Worm (Caenorhabditis elegans): ENCODE measurements around the gene K10H10.12.
A peak's percentile ranks its signal among the peaks of the same experiment; 100 is the strongest.

The K10H10.12 gene

DNA sequence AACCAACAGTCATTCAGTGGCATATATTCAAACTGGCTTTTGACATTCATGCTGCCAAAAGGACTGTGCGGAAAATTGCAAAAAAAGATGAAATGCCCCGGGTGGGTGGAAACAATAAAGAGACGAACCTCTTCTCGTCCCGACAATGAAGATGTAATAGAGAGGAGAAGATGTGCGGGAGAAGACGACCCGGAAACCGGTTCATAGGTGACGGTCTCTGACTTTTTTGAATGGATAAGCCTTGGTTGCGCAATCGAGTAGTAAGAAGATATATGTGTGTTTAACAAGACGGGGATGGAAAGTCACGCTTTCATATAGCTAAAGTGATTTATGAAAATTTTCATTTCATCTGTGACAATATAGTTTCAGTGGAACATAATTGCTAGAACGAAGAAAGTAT lies 25.4 kb downstream of the K10H10.12 start:
- TF ChIP-seq elt-2 (tag; optimal IDR thresholded peaks at IDR 0.05) (no peak), blmp-1 (tag; optimal IDR thresholded peaks at IDR 0.05) (peak; percentile 84), grh-1 (GFP tag; IDR thresholded peaks at IDR 0.05) (peak; percentile 48), zag-1 (tag; optimal IDR thresholded peaks at IDR 0.05) (no peak), nhr-85 (tag) (peak; percentile 4), ama-1 (optimal IDR thresholded peaks at IDR 0.05) (no peak), elt-3 (tag; optimal IDR thresholded peaks at IDR 0.05) (peak in 1 of 6 experiments; percentile 21)

DNA sequence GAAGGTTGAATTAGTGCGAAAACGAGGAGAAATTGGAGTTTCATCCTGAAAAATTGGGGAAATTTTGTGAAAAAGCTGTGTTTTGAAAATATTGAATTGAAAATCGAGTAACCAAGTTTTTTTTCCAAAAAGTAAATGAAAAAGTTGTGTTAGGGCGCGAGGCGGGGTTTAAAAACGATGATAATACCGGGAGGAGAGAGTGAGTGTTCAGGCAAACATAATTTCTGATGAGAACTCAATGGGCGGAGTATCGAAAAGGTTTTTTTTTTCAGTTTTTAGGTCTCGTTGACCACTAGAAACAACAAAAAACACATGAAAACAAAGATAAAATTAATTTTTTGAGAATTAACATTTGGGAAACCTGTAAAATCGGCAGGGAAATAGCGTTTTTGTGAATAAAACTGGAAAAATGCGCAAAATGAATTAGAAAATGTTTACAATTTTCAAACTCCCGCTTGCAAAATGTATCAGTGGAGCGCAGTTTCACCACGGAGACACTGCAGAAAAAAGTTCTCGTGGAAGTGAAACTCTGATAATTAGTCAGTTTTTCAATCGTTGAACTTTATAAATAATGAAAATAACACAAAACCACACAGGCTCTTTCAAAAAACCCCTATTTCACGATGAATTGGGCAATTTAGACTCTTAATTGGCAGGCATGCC lies 26.4 kb downstream of the K10H10.12 start, which contains the start of gene C13B4.1:
TSS of gene C13B4.1 (minus strand) at position 51 of the 663 bp plus-strand sequence.
- TF ChIP-seq dpl-1 (GFP tag; optimal IDR thresholded peaks at IDR 0.05), result peak; percentile 45 to 76 (median 57)
- TF ChIP-seq mep-1 (tag; optimal IDR thresholded peaks at IDR 0.05), result no peak
- no peak for TF ChIP-seq ama-1 (optimal IDR thresholded peaks at IDR 0.05)
- peak; percentile 71 for TF ChIP-seq nhr-85 (tag)
- TF ChIP-seq lin-35 (GFP tag; optimal IDR thresholded peaks at IDR 0.05), result peak; percentile 31 to 85
- TF ChIP-seq hpl-2 (GFP tag; optimal IDR thresholded peaks at IDR 0.05), result peak; percentile 59
- no peak for TF ChIP-seq C04F5.9 (tag; optimal IDR thresholded peaks at IDR 0.05)
- TF ChIP-seq rnt-1 (tag; optimal IDR thresholded peaks at IDR 0.05), result no peak
- TF ChIP-seq efl-1 (optimal IDR thresholded peaks at IDR 0.05), result peak; percentile 76 to 96
- TF ChIP-seq efl-1 (GFP tag; optimal IDR thresholded peaks at IDR 0.05 in 1 of 2), result peak; percentile 75 to 96

DNA sequence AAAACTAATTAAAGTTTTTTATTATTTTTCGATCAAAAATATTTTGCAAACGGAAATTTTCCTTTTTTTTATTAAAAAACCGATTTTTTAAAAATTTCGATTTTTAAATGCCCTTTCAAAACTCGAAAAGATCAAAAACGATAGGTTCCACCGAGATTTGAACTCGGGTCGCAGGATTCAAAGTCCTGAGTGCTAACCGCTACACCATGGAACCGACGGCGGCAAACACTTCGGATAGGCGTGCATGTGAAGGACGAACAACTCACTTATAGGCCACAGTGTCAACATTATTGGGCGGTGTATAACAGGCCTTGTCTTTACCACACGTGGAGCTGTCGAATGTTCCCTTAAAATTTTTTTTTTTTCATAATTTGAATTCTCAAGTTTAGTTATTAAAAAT lies 31.4 kb downstream of the K10H10.12 start:
- no peak for TF ChIP-seq unc-130 (tag; optimal IDR thresholded peaks at IDR 0.05)
- peak; percentile 3 to 24 (median 4) for TF ChIP-seq dpl-1 (GFP tag; optimal IDR thresholded peaks at IDR 0.05)
- peak; percentile 40 for TF ChIP-seq rnt-1 (tag; optimal IDR thresholded peaks at IDR 0.05)
- no peak for TF ChIP-seq pag-3 (tag; optimal IDR thresholded peaks at IDR 0.05; ENCODE audit: borderline replicate concordance, insufficient read depth)
- TF ChIP-seq mep-1 (tag; optimal IDR thresholded peaks at IDR 0.05), result peak; percentile 30
- TF ChIP-seq swsn-7 (tag; optimal IDR thresholded peaks at IDR 0.05), result peak; percentile 13
- TF ChIP-seq efl-1 (optimal IDR thresholded peaks at IDR 0.05), result peak; percentile 31 to 45
- peak; percentile 4 to 94 for TF ChIP-seq efl-1 (GFP tag; optimal IDR thresholded peaks at IDR 0.05 in 1 of 2)
- TF ChIP-seq mdl-1 (tag; optimal IDR thresholded peaks at IDR 0.05), result peak in 1 of 2 experiments; percentile 14
- TF ChIP-seq unc-98 (GFP tag; IDR thresholded peaks at IDR 0.05), result no peak
- peak; percentile 48 for TF ChIP-seq C16A3.4 (tag; optimal IDR thresholded peaks at IDR 0.05)
- TF ChIP-seq mab-9 (GFP tag; IDR thresholded peaks at IDR 0.05), result no peak
- peak; percentile 53 for TF ChIP-seq snu-23 (GFP tag; optimal IDR thresholded peaks at IDR 0.05)
- TF ChIP-seq nhr-77 (tag; optimal IDR thresholded peaks at IDR 0.05), result peak; percentile 80
- no peak for TF ChIP-seq xbp-1 (tag; optimal IDR thresholded peaks at IDR 0.05)
- TF ChIP-seq lin-35 (GFP tag; optimal IDR thresholded peaks at IDR 0.05), result peak; percentile 23 to 64
- peak; percentile 42 for TF ChIP-seq nhr-47 (tag; optimal IDR thresholded peaks at IDR 0.05)
- TF ChIP-seq nhr-85 (tag), result peak; percentile 42
- no peak for TF ChIP-seq F16B12.6 (tag; optimal IDR thresholded peaks at IDR 0.05)
- TF ChIP-seq nhr-90 (tag; optimal IDR thresholded peaks at IDR 0.05; ENCODE audit: poor library complexity), result peak; percentile 52
- no peak for TF ChIP-seq snpc-4 (tag; optimal IDR thresholded peaks at IDR 0.05)
- peak; percentile 43 for TF ChIP-seq nhr-20 (tag; optimal IDR thresholded peaks at IDR 0.05)
- TF ChIP-seq ztf-11 (tag; optimal IDR thresholded peaks at IDR 0.05), result no peak
- TF ChIP-seq nhr-28 (tag; optimal IDR thresholded peaks at IDR 0.05), result no peak
- TF ChIP-seq irx-1 (tag; optimal IDR thresholded peaks at IDR 0.05), result no peak
- TF ChIP-seq blmp-1 (tag; optimal IDR thresholded peaks at IDR 0.05), result peak; percentile 6
- TF ChIP-seq lsy-2 (tag; optimal IDR thresholded peaks at IDR 0.05), result peak in 1 of 2 experiments; percentile 65
- peak; percentile 33; the same call in 1 of the 2 replicates for TF ChIP-seq nhr-19 (GFP tag; conservative IDR thresholded peaks at IDR 0.05)
- TF ChIP-seq lin-14 (GFP tag; optimal IDR thresholded peaks at IDR 0.05), result no peak

DNA sequence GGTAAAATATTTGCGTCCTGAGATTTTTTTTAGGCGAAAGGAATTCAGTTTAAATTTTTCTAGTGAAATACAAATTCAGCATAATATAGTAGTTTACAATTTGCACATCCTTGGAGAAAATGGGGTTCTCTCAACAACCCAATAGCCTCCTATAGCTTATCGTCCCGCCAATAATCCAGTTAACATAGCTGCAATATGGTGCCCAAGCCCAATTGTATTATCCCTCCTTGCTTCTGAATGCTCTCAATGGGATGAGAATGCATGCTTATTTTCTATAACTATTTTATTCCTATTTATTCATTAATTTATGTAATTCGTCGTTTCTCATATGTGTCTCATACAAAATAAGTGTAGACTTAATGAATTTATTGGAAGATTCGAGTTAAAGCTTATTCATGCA lies 36.1 kb downstream of the K10H10.12 start:
- TF ChIP-seq tlp-1 (tag; optimal IDR thresholded peaks at IDR 0.05) (no peak), aly-2 (tag; optimal IDR thresholded peaks at IDR 0.05) (no peak), fkh-4 (tag; optimal IDR thresholded peaks at IDR 0.05; ENCODE audit: borderline replicate concordance) (no peak), snu-23 (GFP tag; optimal IDR thresholded peaks at IDR 0.05) (no peak), sptf-1 (tag; optimal IDR thresholded peaks at IDR 0.05) (no peak), unc-30 (tag; optimal IDR thresholded peaks at IDR 0.05) (no peak), dsc-1 (tag; optimal IDR thresholded peaks at IDR 0.05) (no peak), nhr-11 (tag; optimal IDR thresholded peaks at IDR 0.05) (no peak), nhr-237 (tag; optimal IDR thresholded peaks at IDR 0.05) (no peak), ztf-11 (tag; optimal IDR thresholded peaks at IDR 0.05) (no peak), ceh-63 (GFP tag; optimal IDR thresholded peaks at IDR 0.05) (no peak), mdl-1 (tag; optimal IDR thresholded peaks at IDR 0.05) (no peak), nhr-76 (tag; optimal IDR thresholded peaks at IDR 0.05) (no peak), hlh-17 (GFP tag; optimal IDR thresholded peaks at IDR 0.05; ENCODE audit: borderline replicate concordance) (no peak), fkh-10 (GFP tag; optimal IDR thresholded peaks at IDR 0.05) (no peak)
